Fruit fly (Drosophila melanogaster) S2 (cell line): ENCODE measurements around the gene Mnat9.

ENCODE experiments used
- CG8478 ChIP-seq: fragments of >200 bp; optimal IDR thresholded peaks from 2 replicates; lab custom pipeline; 2018
- CTCF ChIP-seq, 2 experiments: fragments of >200 bp; optimal IDR thresholded peaks; 2 replicates each; lab custom pipeline; 2018

DNA sequence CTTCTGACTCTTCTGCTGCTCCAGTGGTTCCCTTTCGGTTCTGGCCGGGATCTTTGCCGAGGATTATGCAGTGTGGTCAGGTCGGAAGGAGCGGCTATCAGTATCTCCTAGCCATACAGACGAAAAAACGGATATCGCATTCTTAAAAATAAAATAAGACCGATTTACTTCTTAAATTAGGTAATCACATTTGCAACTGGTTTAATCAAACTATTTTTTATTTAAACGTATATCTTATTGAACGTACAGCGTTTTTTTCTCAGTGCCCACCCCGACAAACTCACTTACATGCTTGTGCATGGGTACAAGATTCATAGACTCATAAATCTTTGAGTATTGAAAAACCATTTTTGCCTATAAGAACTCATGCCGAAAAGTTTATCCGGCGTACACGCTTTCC is 10.3 kb upstream of the Mnat9 start:
- TF ChIP-seq CG8478 (lab: Kevin White, UChicago), result no peak
- TF ChIP-seq CTCF (optimal IDR thresholded peaks at IDR 0.05; lab: Kevin White, UChicago), result no peak
